Worm (Caenorhabditis elegans) whole organism, L2 larva: ENCODE measurements around the gene toh-1.

Source experiments
- F13H6.1 ChIP-seq: sonication (generic microtip); optimal IDR thresholded peaks from 2 replicates; lab custom pipeline; 2016; ENCODE audit warnings: missing genetic modification characterization, missing compliant biosample characterization
- ama-1 ChIP-seq: fragments of 150-350 bp; optimal IDR thresholded peaks from 2 replicates; lab custom pipeline; 2018; ENCODE audit warnings: inconsistent platforms
- elt-1 ChIP-seq: fragments of 150-350 bp; optimal IDR thresholded peaks from 2 replicates; lab custom pipeline; 2014; ENCODE audit warnings: missing biosample characterization, missing genetic modification characterization
- lin-39 ChIP-seq: fragments of 150-350 bp; optimal IDR thresholded peaks from 2 replicates; lab custom pipeline; 2014; ENCODE audit warnings: missing biosample characterization, missing genetic modification reagents, missing genetic modification characterization
- lsy-2 ChIP-seq, 2 experiments: fragments of 150-350 bp in 1 of 2; sonication (generic microtip) in 1 of 2; optimal IDR thresholded peaks; 2 replicates each; lab custom pipeline; 2014 to 2017; ENCODE audit warnings: missing biosample characterization in 2 of 2, missing genetic modification characterization in 2 of 2
- mdl-1 ChIP-seq, 2 experiments: fragments of 150-350 bp in 1 of 2; sonication (generic microtip) in 1 of 2; optimal IDR thresholded peaks; 2 replicates each; lab custom pipeline; 2017; ENCODE audit warnings: missing biosample characterization in 2 of 2, missing genetic modification characterization in 2 of 2
- nhr-11 ChIP-seq: fragments of 150-350 bp; optimal IDR thresholded peaks from 2 replicates; lab custom pipeline; 2014; ENCODE audit warnings: missing biosample characterization, missing genetic modification characterization
- nhr-129 ChIP-seq: fragments of 150-350 bp; optimal IDR thresholded peaks from 2 replicates; lab custom pipeline; 2014; ENCODE audit warnings: missing biosample characterization, missing genetic modification characterization
- nhr-21 ChIP-seq: fragments of 150-350 bp; optimal IDR thresholded peaks from 2 replicates; lab custom pipeline; 2014; ENCODE audit warnings: missing biosample characterization, missing genetic modification characterization
- nhr-77 ChIP-seq: fragments of 150-350 bp; optimal IDR thresholded peaks from 2 replicates; lab custom pipeline; 2014; ENCODE audit warnings: missing biosample characterization, missing genetic modification characterization
- skn-1 ChIP-seq: sonication (generic microtip); optimal IDR thresholded peaks from 2 replicates; lab custom pipeline; 2017; ENCODE audit warnings: missing biosample characterization, missing genetic modification characterization
- snpc-4 ChIP-seq: fragments of 150-350 bp; optimal IDR thresholded peaks from 2 replicates; lab custom pipeline; 2014; ENCODE audit warnings: missing biosample characterization, missing genetic modification characterization
- unc-39 ChIP-seq: fragments of 150-350 bp; optimal IDR thresholded peaks from 2 replicates; lab custom pipeline; 2014; ENCODE audit warnings: missing biosample characterization, missing genetic modification characterization
- zag-1 ChIP-seq: fragments of 150-350 bp; optimal IDR thresholded peaks from 2 replicates; lab custom pipeline; 2014; ENCODE audit warnings: missing biosample characterization, missing genetic modification characterization

ce11 chrIII:3831798-3832197, 23.0 kb upstream of the toh-1 start:
- TF ChIP-seq nhr-11 (tag; lab: Kevin White, UChicago) (no peak), elt-1 (no peak), nhr-129 (tag; lab: Kevin White, UChicago) (no peak), lsy-2 (tag; optimal IDR thresholded peaks at IDR 0.05; lab: Kevin White, UChicago) (no peak), ama-1 (lab: Kevin White, UChicago) (no peak), snpc-4 (tag; lab: Kevin White, UChicago) (no peak), mdl-1 (tag; optimal IDR thresholded peaks at IDR 0.05; lab: Kevin White, UChicago) (no peak), F13H6.1 (no peak), skn-1 (tag; lab: Kevin White, UChicago) (no peak), unc-39 (tag; lab: Kevin White, UChicago) (no peak), lin-39 (tag; lab: Kevin White, UChicago) (no peak), nhr-77 (no peak), zag-1 (tag; lab: Kevin White, UChicago) (no peak), nhr-21 (tag; lab: Kevin White, UChicago) (no peak)
